Fruit fly (Drosophila melanogaster): ENCODE measurements around the gene bbx.

dm6 chrX:21396860-21397459 is 34.1 kb downstream of the bbx start, which contains the start of gene lcs:
- TF ChIP-seq Oli (tag; optimal IDR thresholded peaks at IDR 0.05) (no peak), Gug (GFP tag; IDR thresholded peaks at IDR 0.05) (no peak), Neu2 (GFP tag; optimal IDR thresholded peaks at IDR 0.05; ENCODE audit: borderline replicate concordance) (no peak), fd102C (GFP tag; optimal IDR thresholded peaks at IDR 0.05) (no peak), CG4404 (GFP tag; IDR thresholded peaks at IDR 0.05) (no peak), ftz-f1 (GFP tag; optimal IDR thresholded peaks at IDR 0.05) (no peak), Rfx (GFP tag; IDR thresholded peaks at IDR 0.05) (no peak), CG11504 (tag; optimal IDR thresholded peaks at IDR 0.05) (no peak), CG7786 (GFP tag; optimal IDR thresholded peaks at IDR 0.05) (no peak), Abd-B (GFP tag; optimal IDR thresholded peaks at IDR 0.05) (no peak)

All from whole organism, embryonic.